Fruit fly (Drosophila melanogaster): Measurements from ENCODE around the gene ppk24.

DNA sequence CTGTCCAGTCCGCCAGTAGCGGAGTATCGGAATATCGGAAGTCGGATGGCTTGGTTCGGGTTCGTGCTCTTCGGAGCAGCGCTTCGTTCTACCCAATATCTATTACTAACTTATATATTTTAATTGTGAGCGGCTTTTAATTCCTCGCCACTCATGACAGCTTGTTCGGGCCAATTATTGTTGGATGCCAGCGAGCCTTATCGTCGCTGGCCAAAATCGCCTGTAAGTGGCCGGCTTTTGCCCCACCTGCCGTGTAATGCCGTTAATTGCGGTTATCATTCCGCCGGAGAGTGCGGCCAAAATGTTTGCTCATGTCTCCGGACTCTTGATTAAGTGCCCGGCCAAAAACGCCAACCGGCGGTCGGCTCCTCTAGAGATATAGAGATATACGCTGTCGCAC is 39.8 kb downstream of the ppk24 start, which contains the start of gene pHCl-2:
- no peak for TF ChIP-seq usp (GFP tag; optimal IDR thresholded peaks at IDR 0.05)
- no peak for TF ChIP-seq EcR (GFP tag; optimal IDR thresholded peaks at IDR 0.05)
- no peak for TF ChIP-seq psq (optimal IDR thresholded peaks at IDR 0.05)
- no peak for TF ChIP-seq CG8478 (optimal IDR thresholded peaks at IDR 0.05)
- TF ChIP-seq Dll (optimal IDR thresholded peaks at IDR 0.05) = no peak
- TF ChIP-seq pan (optimal IDR thresholded peaks at IDR 0.05) = no peak

All from whole organism.